Comparison of ENCODE assay signal across 2 fruit fly cellular contexts in genomic region chr3L:12678380-12678779, dm6.
TF ChIP-seq lines count a peak whose summit lies in the region.

No protein-coding gene starts in this region.

- no peak for TF ChIP-seq CTCF in whole organism, embryonic (GFP tag; optimal IDR thresholded peaks at IDR 0.05; lab: Kevin White, UChicago)

TF ChIP-seq in whole organism, embryonic, 481 proteins besides CTCF, POLR2A, EP300 and RAD21:
- TF ChIP-seq Nf-YB (GFP tag; optimal IDR thresholded peaks at IDR 0.05; lab: Kevin White, UChicago) (peak; percentile 56), abd-A (tag; optimal IDR thresholded peaks at IDR 0.05; lab: Kevin White, UChicago) (peak; percentile 40), CG6765 (GFP tag; optimal IDR thresholded peaks at IDR 0.05; lab: Kevin White, UChicago) (no peak), gsb-n (tag; optimal IDR thresholded peaks at IDR 0.05; lab: Kevin White, UChicago) (peak; percentile 47), aop (GFP tag; IDR thresholded peaks at IDR 0.05; lab: Robert Waterston, UW) (no peak), CG42726 (GFP tag; IDR thresholded peaks at IDR 0.05; lab: Robert Waterston, UW; ENCODE audit: partially characterized antibody) (no peak), sima (GFP tag; optimal IDR thresholded peaks at IDR 0.05; lab: Kevin White, UChicago) (no peak), HmgZ (tag; optimal IDR thresholded peaks at IDR 0.05; lab: Kevin White, UChicago) (no peak), Hey (tag; optimal IDR thresholded peaks at IDR 0.05; lab: Kevin White, UChicago) (peak; percentile 55), fu2 (GFP tag; optimal IDR thresholded peaks at IDR 0.05; lab: Kevin White, UChicago) (no peak), CG43689 (GFP tag; IDR thresholded peaks at IDR 0.05; lab: Robert Waterston, UW) (no peak), CG10654 (GFP tag; optimal IDR thresholded peaks at IDR 0.05; lab: Kevin White, UChicago) (no peak), CG3995 (GFP tag; optimal IDR thresholded peaks at IDR 0.05; lab: Kevin White, UChicago) (no peak), dpn (GFP tag; optimal IDR thresholded peaks at IDR 0.05; lab: Kevin White, UChicago) (no peak), CG33557 (GFP tag; optimal IDR thresholded peaks at IDR 0.05; lab: Kevin White, UChicago) (no peak), Oli (tag; optimal IDR thresholded peaks at IDR 0.05; lab: Kevin White, UChicago) (no peak), CG7745 (tag; optimal IDR thresholded peaks at IDR 0.05; lab: Kevin White, UChicago) (peak; percentile 32), HLH4C (GFP tag; IDR thresholded peaks at IDR 0.05; lab: Robert Waterston, UW; ENCODE audit: partially characterized antibody) (no peak), ewg (GFP tag; optimal IDR thresholded peaks at IDR 0.05; lab: Kevin White, UChicago) (no peak), Fer2 (tag; optimal IDR thresholded peaks at IDR 0.05; lab: Kevin White, UChicago) (no peak), tx (GFP tag; optimal IDR thresholded peaks at IDR 0.05; lab: Kevin White, UChicago) (no peak)

TF ChIP-seq in whole organism, prepupa, 60 proteins besides CTCF, POLR2A, EP300 and RAD21:
- TF ChIP-seq CG8632 (GFP tag; optimal IDR thresholded peaks at IDR 0.05; lab: Kevin White, UChicago) (no peak), svp (GFP tag; lab: Kevin White, UChicago) (peak; percentile 3)
TF ChIP-seq in whole organism, prepupa: peak in this region for 1.
